Fruit fly (Drosophila melanogaster) whole organism, wandering third instar larva: ENCODE measurements around the gene CG5885.

Source experiments
- dsf ChIP-seq: sonication (Bioruptor generic); optimal IDR thresholded peaks from 2 replicates; lab custom pipeline; 2016; ENCODE audit warnings: missing biosample characterization, missing genetic modification characterization, borderline replicate concordance
- ey ChIP-seq: fragments of 200-800 bp; sonication (Bioruptor generic); optimal IDR thresholded peaks from 2 replicates; lab custom pipeline; 2016; ENCODE audit warnings: missing biosample characterization, missing genetic modification characterization
- foxo ChIP-seq, 2 experiments: fragments of 200-800 bp; sonication (Bioruptor generic); optimal IDR thresholded peaks; 2 replicates in 1 of 2; 3 replicates in 1 of 2; lab custom pipeline; 2016 to 2017; ENCODE audit warnings: missing biosample characterization in 2 of 2, missing genetic modification characterization in 2 of 2

- no peak for TF ChIP-seq foxo (GFP tag; optimal IDR thresholded peaks at IDR 0.05; lab: Kevin White, UChicago)
- TF ChIP-seq ey, result no peak
- no peak for TF ChIP-seq dsf (GFP tag; lab: Kevin White, UChicago)
Measured at dm6 chr2L:9947738-9948519, 29.8 kb upstream of the CG5885 start.
